Worm (Caenorhabditis elegans) whole organism, L4 larva: Measurements from ENCODE around the gene C04H5.7.
A peak's percentile ranks its signal among the peaks of the same experiment; 100 is the strongest.

Experiments
- aha-1 ChIP-seq: fragments of 150-350 bp; peaks from one replicate; lab custom pipeline; 2014; ENCODE audit warnings: missing biosample characterization, missing genetic modification characterization
- ama-1 ChIP-seq: fragments of 150-350 bp; optimal IDR thresholded peaks from 2 replicates; lab custom pipeline; 2014; ENCODE audit warnings: inconsistent platforms, mixed read lengths
- ceh-44 ChIP-seq: fragments of 200-800 bp; sonication (Bioruptor generic); IDR thresholded peaks from 2 replicates; pipeline ENCODE4 v1.3.6; 2022; ENCODE audit warnings: missing genetic modification reagents, missing genetic modification characterization, missing compliant biosample characterization
- lin-15B ChIP-seq: fragments of 150-350 bp; sonication (generic microtip); optimal IDR thresholded peaks from 3 replicates; lab custom pipeline; 2014; ENCODE audit warnings: missing biosample characterization, missing genetic modification characterization
- madf-5 ChIP-seq, 2 experiments: fragments of 200-800 bp; sonication (Bioruptor generic); IDR thresholded peaks; 2 replicates each; pipeline ENCODE4 v1.3.6; 2022; ENCODE audit warnings: missing compliant biosample characterization in 2 of 2, missing genetic modification characterization in 2 of 2
- mdl-1 ChIP-seq, 2 experiments: fragments of 150-350 bp in 1 of 2; sonication (generic microtip) in 1 of 2; optimal IDR thresholded peaks; 2 replicates each; lab custom pipeline; 2014 to 2017; ENCODE audit warnings: missing biosample characterization in 2 of 2, missing genetic modification characterization in 2 of 2
- mxl-3 ChIP-seq: fragments of 200-800 bp; sonication (Bioruptor generic); optimal IDR thresholded peaks from 2 replicates; lab custom pipeline; 2018; ENCODE audit warnings: mild to moderate bottlenecking, missing genetic modification characterization, missing compliant biosample characterization
- nhr-11 ChIP-seq: fragments of 150-350 bp; optimal IDR thresholded peaks from 2 replicates; lab custom pipeline; 2014; ENCODE audit warnings: missing biosample characterization, missing genetic modification characterization
- nhr-237 ChIP-seq: sonication (generic microtip); optimal IDR thresholded peaks from 2 replicates; lab custom pipeline; 2017; ENCODE audit warnings: missing biosample characterization, missing genetic modification characterization
- snpc-4 ChIP-seq: fragments of 150-350 bp; optimal IDR thresholded peaks from 2 replicates; lab custom pipeline; 2014; ENCODE audit warnings: missing biosample characterization, missing genetic modification characterization
- unc-62 ChIP-seq, 3 experiments: fragments of 150-350 bp in 1 of 3; sonication (generic microtip); optimal IDR thresholded peaks in 2 of 3; peaks in 1 of 3; 1 replicate in 1 of 3; 2 replicates in 2 of 3; lab custom pipeline; 2014 to 2017; ENCODE audit warnings: missing biosample characterization in 3 of 3, missing genetic modification characterization in 3 of 3, missing genetic modification reagents in 3 of 3, missing genotype in 1 of 3

ce11 chrII:14574790-14575189 is 37.0 kb downstream of the C04H5.7 start:
- TF ChIP-seq ceh-44 (no peak), ama-1 (lab: Kevin White, UChicago) (no peak), mxl-3 (no peak), madf-5 (GFP tag; IDR thresholded peaks at IDR 0.05; lab: Robert Waterston, UW) (0 out of 4 replicates have a peak, but pooled peaks of 1 of the 2 experiments have one; percentile 64), nhr-237 (tag; lab: Kevin White, UChicago) (no peak), snpc-4 (tag; lab: Kevin White, UChicago) (no peak), mdl-1 (tag; optimal IDR thresholded peaks at IDR 0.05; lab: Kevin White, UChicago) (no peak), nhr-11 (tag; lab: Kevin White, UChicago) (no peak), unc-62 (GFP tag; optimal IDR thresholded peaks at IDR 0.05 in 1 of 2; lab: Kevin White, UChicago) (no peak), unc-62 (tag; optimal IDR thresholded peaks at IDR 0.05; lab: Kevin White, UChicago) (no peak), aha-1 (tag; lab: Kevin White, UChicago) (no peak), lin-15B (tag; lab: Kevin White, UChicago) (no peak)
